Fruit fly (Drosophila melanogaster) whole organism, prepupa: Measurements from ENCODE around the gene Osi6.

Experiments
- Blimp-1 ChIP-seq: fragments of 200-800 bp; sonication (Bioruptor generic); optimal IDR thresholded peaks from 3 replicates; lab custom pipeline; 2017; ENCODE audit warnings: missing biosample characterization, missing genetic modification characterization, mild to moderate bottlenecking, moderate library complexity, missing genetic modification reagents
- CG10669 ChIP-seq: fragments of 200-800 bp; sonication (Bioruptor generic); optimal IDR thresholded peaks from 3 replicates; lab custom pipeline; 2018; ENCODE audit warnings: missing biosample characterization, mild to moderate bottlenecking, missing genetic modification characterization, moderate library complexity
- CG11762 ChIP-seq: fragments of 200-800 bp; sonication (Bioruptor generic); optimal IDR thresholded peaks from 3 replicates; lab custom pipeline; 2016; ENCODE audit warnings: missing biosample characterization, missing genetic modification characterization; ENCODE audit not compliant: insufficient read depth
- CG11902 ChIP-seq: fragments of 200-800 bp; sonication (Bioruptor generic); optimal IDR thresholded peaks from 3 replicates; lab custom pipeline; 2016; ENCODE audit warnings: missing biosample characterization, missing genetic modification characterization
- CG15336 ChIP-seq: fragments of 200-800 bp; sonication (Bioruptor generic); IDR thresholded peaks from 2 replicates; pipeline ENCODE4 v1.3.6; 2022; ENCODE audit warnings: missing biosample characterization, missing genetic modification characterization
- CG31627 ChIP-seq: fragments of 200-800 bp; sonication (Bioruptor generic); optimal IDR thresholded peaks from 3 replicates; lab custom pipeline; 2016; ENCODE audit warnings: missing biosample characterization, missing genetic modification characterization
- CG32006 ChIP-seq: fragments of 200-800 bp; sonication (Bioruptor generic); optimal IDR thresholded peaks from 3 replicates; lab custom pipeline; 2017; ENCODE audit warnings: missing biosample characterization, mild to moderate bottlenecking, missing genetic modification characterization
- CG34406 ChIP-seq: fragments of 200-800 bp; sonication (Bioruptor generic); optimal IDR thresholded peaks from 3 replicates; lab custom pipeline; 2016; ENCODE audit warnings: missing biosample characterization, missing genetic modification characterization
- CG3919 ChIP-seq: fragments of 200-800 bp; sonication (Bioruptor generic); optimal IDR thresholded peaks from 3 replicates; lab custom pipeline; 2016; ENCODE audit warnings: missing biosample characterization, missing genetic modification characterization
- CG4318 ChIP-seq: fragments of 200-800 bp; sonication (Bioruptor generic); optimal IDR thresholded peaks from 3 replicates; lab custom pipeline; 2017; ENCODE audit warnings: missing biosample characterization, mild to moderate bottlenecking, missing genetic modification characterization
- CG6163 ChIP-seq: fragments of 200-800 bp; sonication (Bioruptor generic); IDR thresholded peaks from 3 replicates; pipeline ENCODE4 v1.3.6; 2022; ENCODE audit warnings: missing biosample characterization, missing genetic modification characterization
- CG6276 ChIP-seq: fragments of 200-800 bp; sonication (Bioruptor generic); optimal IDR thresholded peaks from 2 replicates; lab custom pipeline; 2017; ENCODE audit warnings: missing biosample characterization, mild to moderate bottlenecking, missing genetic modification characterization
- CG6792 ChIP-seq: fragments of 200-800 bp; sonication (Bioruptor generic); optimal IDR thresholded peaks from 3 replicates; lab custom pipeline; 2016; ENCODE audit warnings: missing biosample characterization, missing genetic modification characterization
- CG6808 ChIP-seq: fragments of 200-800 bp; sonication (Bioruptor generic); optimal IDR thresholded peaks from 3 replicates; lab custom pipeline; 2017; ENCODE audit warnings: missing biosample characterization, missing genetic modification characterization, mild to moderate bottlenecking, moderate library complexity, missing genetic modification reagents
- CG6854 ChIP-seq: fragments of 200-800 bp; sonication (Bioruptor generic); optimal IDR thresholded peaks from 2 replicates; lab custom pipeline; 2017; ENCODE audit warnings: missing biosample characterization, mild to moderate bottlenecking, missing genetic modification characterization
- CG8319 ChIP-seq: fragments of 200-800 bp; sonication (Bioruptor generic); optimal IDR thresholded peaks from 3 replicates; lab custom pipeline; 2016; ENCODE audit warnings: missing biosample characterization, missing genetic modification characterization
- CG8632 ChIP-seq: fragments of 200-800 bp; sonication (Bioruptor generic); optimal IDR thresholded peaks from 3 replicates; lab custom pipeline; 2016; ENCODE audit warnings: missing biosample characterization, missing genetic modification characterization
- Eip78C ChIP-seq: fragments of 200-800 bp; sonication (Bioruptor generic); peaks from one replicate; lab custom pipeline; 2016; ENCODE audit warnings: missing biosample characterization, missing genetic modification characterization
- Ets21C ChIP-seq: fragments of 200-800 bp; sonication (Bioruptor generic); optimal IDR thresholded peaks from 3 replicates; lab custom pipeline; 2016; ENCODE audit warnings: missing biosample characterization, missing genetic modification characterization
- Gug ChIP-seq: fragments of 200-800 bp; sonication (Bioruptor generic); IDR thresholded peaks from 2 replicates; pipeline ENCODE4 v1.3.6; 2022; ENCODE audit warnings: missing biosample characterization, missing genetic modification characterization
- Hr39 ChIP-seq: fragments of 200-800 bp; sonication (Bioruptor generic); optimal IDR thresholded peaks from 2 replicates; lab custom pipeline; 2016; ENCODE audit warnings: missing biosample characterization, missing genetic modification characterization
- Hr4 ChIP-seq: fragments of 200-800 bp; sonication (Bioruptor generic); optimal IDR thresholded peaks from 3 replicates; lab custom pipeline; 2016; ENCODE audit warnings: missing biosample characterization, missing genetic modification characterization
- Met ChIP-seq: fragments of 200-800 bp; sonication (Bioruptor generic); optimal IDR thresholded peaks from 3 replicates; lab custom pipeline; 2016; ENCODE audit warnings: missing biosample characterization, missing genetic modification characterization
- OdsH ChIP-seq: fragments of 200-800 bp; sonication (Bioruptor generic); optimal IDR thresholded peaks from 3 replicates; lab custom pipeline; 2016; ENCODE audit warnings: missing biosample characterization, missing genetic modification characterization
- Sox102F ChIP-seq: fragments of 200-800 bp; sonication (Bioruptor generic); optimal IDR thresholded peaks from 2 replicates; lab custom pipeline; 2016; ENCODE audit warnings: missing biosample characterization, mild to moderate bottlenecking, missing genetic modification characterization
- Sox14 ChIP-seq: fragments of 200-800 bp; sonication (Bioruptor generic); optimal IDR thresholded peaks from 3 replicates; lab custom pipeline; 2016; ENCODE audit warnings: missing biosample characterization, missing genetic modification characterization
- Sox15 ChIP-seq: fragments of 200-800 bp; sonication (Bioruptor generic); optimal IDR thresholded peaks from 3 replicates; lab custom pipeline; 2016; ENCODE audit warnings: missing biosample characterization, missing genetic modification characterization
- achi ChIP-seq: fragments of 200-800 bp; sonication (Bioruptor generic); optimal IDR thresholded peaks from 3 replicates; lab custom pipeline; 2016; ENCODE audit warnings: missing biosample characterization, missing genetic modification characterization
- cyc ChIP-seq: fragments of 200-800 bp; sonication (Bioruptor generic); optimal IDR thresholded peaks from 3 replicates; lab custom pipeline; 2016; ENCODE audit warnings: missing biosample characterization, missing genetic modification characterization
- dac ChIP-seq: fragments of 200-800 bp; sonication (Bioruptor generic); optimal IDR thresholded peaks from 2 replicates; lab custom pipeline; 2017; ENCODE audit warnings: missing biosample characterization, mild to moderate bottlenecking, missing genetic modification characterization
- eg ChIP-seq: fragments of 200-800 bp; sonication (Bioruptor generic); IDR thresholded peaks from 3 replicates; pipeline ENCODE4 v1.3.6; 2022; ENCODE audit warnings: missing biosample characterization, missing genetic modification characterization
- esn ChIP-seq: fragments of 200-800 bp; sonication (Bioruptor generic); optimal IDR thresholded peaks from 2 replicates; lab custom pipeline; 2016; ENCODE audit warnings: missing biosample characterization, mild to moderate bottlenecking, missing genetic modification characterization, moderate library complexity
- pdm3 ChIP-seq: fragments of 200-800 bp; sonication (Bioruptor generic); optimal IDR thresholded peaks from 3 replicates; lab custom pipeline; 2016; ENCODE audit warnings: missing biosample characterization, missing genetic modification characterization
- vri ChIP-seq: fragments of 200-800 bp; sonication (Bioruptor generic); optimal IDR thresholded peaks from 3 replicates; lab custom pipeline; 2016; ENCODE audit warnings: missing biosample characterization, mild to moderate bottlenecking, missing genetic modification characterization

Osi6 gene

dm6 chr3R:6259837-6260236 lies 25.3 kb downstream of the Osi6 start, which contains the start of gene Osi9:
Gene Osi9, plus strand, starts transcription at chr3R:6260211.
- TF ChIP-seq CG6163 (GFP tag; lab: Robert Waterston, UW) = no peak
- TF ChIP-seq CG10669 (GFP tag; lab: Kevin White, UChicago) = no peak
- no peak for TF ChIP-seq pdm3 (GFP tag; lab: Kevin White, UChicago)
- no peak for TF ChIP-seq OdsH
- 0 out of 2 replicates have a peak, but pooled peaks have one; percentile 9 for TF ChIP-seq CG15336 (GFP tag; lab: Robert Waterston, UW)
- TF ChIP-seq cyc = no peak
- TF ChIP-seq CG6808 = no peak
- peak; percentile 7 for TF ChIP-seq Eip78C (GFP tag; lab: Kevin White, UChicago)
- no peak for TF ChIP-seq CG4318 (GFP tag; lab: Kevin White, UChicago)
- TF ChIP-seq Hr4 = no peak
- no peak for TF ChIP-seq achi (GFP tag; lab: Kevin White, UChicago)
- no peak for TF ChIP-seq CG11902 (GFP tag; lab: Kevin White, UChicago)
- TF ChIP-seq CG8319 (GFP tag; lab: Kevin White, UChicago) = no peak
- TF ChIP-seq esn (GFP tag; lab: Kevin White, UChicago) = no peak

DNA sequence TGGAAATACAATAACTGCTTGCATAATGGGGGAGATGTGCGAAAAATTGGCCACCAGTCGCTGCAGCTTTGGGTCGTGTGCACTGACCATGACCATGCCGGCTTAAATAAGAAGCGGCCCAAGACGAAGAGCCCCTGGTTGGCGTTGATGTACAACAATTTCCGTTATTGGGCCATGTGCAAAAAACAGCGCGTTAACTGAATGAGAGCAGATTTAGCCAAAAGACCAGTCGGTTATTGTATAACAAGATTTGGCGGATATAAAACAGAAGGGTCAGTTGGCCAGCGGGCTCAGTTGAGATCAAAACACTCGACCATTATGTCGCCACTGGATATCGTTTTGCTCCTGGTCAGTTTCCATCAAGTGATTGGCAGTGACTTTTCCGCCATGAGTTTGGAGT lies 29.1 kb downstream of the Osi6 start, which contains the start of gene Osi10a:
TSS of gene Osi10a (plus strand) at position 301 of the 400 bp plus-strand sequence.
- TF ChIP-seq CG11902 (GFP tag; lab: Kevin White, UChicago) (no peak), Blimp-1 (no peak), CG11762 (GFP tag; lab: Kevin White, UChicago) (no peak), Sox102F (GFP tag; lab: Kevin White, UChicago) (no peak), CG8632 (GFP tag; lab: Kevin White, UChicago) (no peak), CG3919 (GFP tag; lab: Kevin White, UChicago) (no peak), Gug (no peak), Sox14 (GFP tag; lab: Kevin White, UChicago) (no peak)
- TF ChIP-seq, all 60 proteins: peak for 0

dm6 chr3R:6265890-6266289 lies 31.4 kb downstream of the Osi6 start, which contains the start of gene Osi10b:
Gene Osi10b, plus strand, starts transcription at chr3R:6266190.
- TF ChIP-seq esn (GFP tag; lab: Kevin White, UChicago) = no peak
- TF ChIP-seq CG8632 (GFP tag; lab: Kevin White, UChicago) = no peak
- TF ChIP-seq CG34406 (GFP tag; lab: Kevin White, UChicago) = no peak
- TF ChIP-seq CG31627 (GFP tag; lab: Kevin White, UChicago) = no peak
- no peak for TF ChIP-seq Hr39 (GFP tag; lab: Kevin White, UChicago)
- no peak for TF ChIP-seq achi (GFP tag; lab: Kevin White, UChicago)
- TF ChIP-seq CG15336 (GFP tag; lab: Robert Waterston, UW) = no peak
- TF ChIP-seq CG6854 = no peak
- no peak for TF ChIP-seq Sox15 (GFP tag; lab: Kevin White, UChicago)
- TF ChIP-seq Met = no peak
- TF ChIP-seq Ets21C = no peak
- no peak for TF ChIP-seq CG6792 (GFP tag; lab: Kevin White, UChicago)
- no peak for TF ChIP-seq eg
- TF ChIP-seq OdsH = no peak
- no peak for TF ChIP-seq Hr4
- TF ChIP-seq CG32006 (GFP tag; lab: Kevin White, UChicago) = no peak
- TF ChIP-seq CG6276 (GFP tag; lab: Kevin White, UChicago) = no peak
- TF ChIP-seq, all 60 proteins: peak for 0

dm6 chr3R:6268657-6269056 lies 34.1 kb downstream of the Osi6 start, which contains the start of gene Osi11:
Gene Osi11, minus strand, starts transcription at chr3R:6268757.
- TF ChIP-seq vri (GFP tag; lab: Kevin White, UChicago) (no peak), Eip78C (GFP tag; lab: Kevin White, UChicago) (peak; percentile 10)

DNA sequence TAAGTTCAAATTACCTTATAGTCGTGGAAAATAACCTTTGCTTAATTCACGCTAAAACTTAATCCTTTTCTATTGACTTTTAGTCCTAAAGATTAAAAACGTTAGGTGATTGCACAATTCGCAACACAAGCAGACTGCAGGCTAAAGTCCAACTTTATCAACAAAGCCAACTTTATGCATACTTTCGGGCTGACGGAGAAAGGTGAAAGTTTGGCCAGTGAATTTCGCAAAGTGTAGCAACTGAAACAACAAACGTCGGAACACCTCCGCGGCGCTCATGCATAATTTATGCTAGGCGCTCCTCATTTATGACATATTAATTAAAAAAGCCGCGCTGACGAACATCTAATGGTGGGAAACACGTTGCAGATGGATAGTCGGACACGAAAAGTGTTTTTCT lies 35.5 kb downstream of the Osi6 start:
- no peak for TF ChIP-seq dac (GFP tag; lab: Kevin White, UChicago)
- peak; percentile 60 for TF ChIP-seq CG6276 (GFP tag; lab: Kevin White, UChicago)
- TF ChIP-seq eg = 0 out of 3 replicates have a peak, but pooled peaks have one; percentile 33
- TF ChIP-seq CG3919 (GFP tag; lab: Kevin White, UChicago) = no peak
